Worm (Caenorhabditis elegans) whole organism, young adult: Measurements from ENCODE around the gene clec-31.

ENCODE experiments used
- dpff-1 ChIP-seq: sonication (generic microtip); optimal IDR thresholded peaks from 2 replicates; lab custom pipeline; 2017; ENCODE audit warnings: mild to moderate bottlenecking, missing genetic modification characterization, missing compliant biosample characterization
- madf-10 ChIP-seq: sonication (generic microtip); optimal IDR thresholded peaks from 2 replicates; lab custom pipeline; 2016; ENCODE audit warnings: mild to moderate bottlenecking, missing genetic modification characterization, missing compliant biosample characterization
- unc-130 ChIP-seq: sonication (generic microtip); optimal IDR thresholded peaks from 2 replicates; lab custom pipeline; 2016; ENCODE audit warnings: missing genetic modification reagents, missing genetic modification characterization, missing compliant biosample characterization
- ztf-18 ChIP-seq: sonication (generic microtip); optimal IDR thresholded peaks from 2 replicates; lab custom pipeline; 2016; ENCODE audit warnings: missing genotype, mild to moderate bottlenecking, missing genetic modification characterization, missing compliant biosample characterization

ce11 chrV:16904612-16905011 is 46.7 kb upstream of the clec-31 start, which contains the start of gene nhr-262:
- TF ChIP-seq dpff-1 (tag; lab: Kevin White, UChicago) (no peak), ztf-18 (tag; lab: Kevin White, UChicago) (no peak), madf-10 (tag; lab: Kevin White, UChicago) (no peak), unc-130 (no peak)
